Fruit fly (Drosophila melanogaster) whole organism, embryonic: ENCODE measurements around the gene unc-4.

Source experiments
- B-H2 ChIP-seq: fragments of 200-800 bp; sonication (Bioruptor generic); optimal IDR thresholded peaks from 2 replicates; lab custom pipeline; 2018; ENCODE audit warnings: missing biosample characterization, mild to moderate bottlenecking, missing genetic modification characterization
- CG10543 ChIP-seq: fragments of 200-800 bp; sonication (Bioruptor generic); optimal IDR thresholded peaks from 3 replicates; lab custom pipeline; 2017; ENCODE audit warnings: missing biosample characterization, mild to moderate bottlenecking, missing genetic modification characterization, moderate library complexity
- CG10979 ChIP-seq: fragments of 200-800 bp; sonication (Bioruptor generic); optimal IDR thresholded peaks from 2 replicates; lab custom pipeline; 2018; ENCODE audit warnings: missing biosample characterization, mild to moderate bottlenecking, missing genetic modification characterization, moderate library complexity
- CG11456 ChIP-seq: fragments of 200-800 bp; sonication (Bioruptor generic); IDR thresholded peaks from 3 replicates; pipeline ENCODE4 v1.3.6; 2022; ENCODE audit warnings: missing biosample characterization, missing genetic modification characterization
- CG11504 ChIP-seq: fragments of 200-800 bp; sonication (Bioruptor generic); optimal IDR thresholded peaks from 3 replicates; lab custom pipeline; 2019; ENCODE audit warnings: missing biosample characterization, mild to moderate bottlenecking, missing genetic modification characterization, moderate library complexity
- CG13775 ChIP-seq: fragments of 200-800 bp; sonication (Bioruptor generic); optimal IDR thresholded peaks from 3 replicates; lab custom pipeline; 2017; ENCODE audit warnings: missing biosample characterization, mild to moderate bottlenecking, missing genetic modification characterization
- CG14014 ChIP-seq: fragments of 200-800 bp; sonication (Bioruptor generic); IDR thresholded peaks from 2 replicates; pipeline ENCODE4 v1.3.6; 2022; ENCODE audit warnings: missing biosample characterization, missing genetic modification characterization
- CG15269 ChIP-seq: fragments of 200-800 bp; sonication (Bioruptor generic); optimal IDR thresholded peaks from 2 replicates; lab custom pipeline; 2018; ENCODE audit warnings: missing biosample characterization, mild to moderate bottlenecking, missing genetic modification characterization, moderate library complexity
- CG16863 ChIP-seq: fragments of 200-800 bp; sonication (Bioruptor generic); optimal IDR thresholded peaks from 3 replicates; lab custom pipeline; 2016; ENCODE audit warnings: missing biosample characterization, missing genetic modification characterization
- CG17361 ChIP-seq: fragments of 200-800 bp; sonication (Bioruptor generic); IDR thresholded peaks from 3 replicates; pipeline ENCODE4 v1.3.6; 2022; ENCODE audit warnings: missing biosample characterization, missing genetic modification characterization
- CG17829 ChIP-seq: fragments of 200-800 bp; optimal IDR thresholded peaks from 2 replicates; lab custom pipeline; 2019; ENCODE audit warnings: missing biosample characterization, mild to moderate bottlenecking, missing genetic modification characterization, moderate library complexity
- CG18011 ChIP-seq: fragments of 200-800 bp; sonication (Bioruptor generic); optimal IDR thresholded peaks from 2 replicates; lab custom pipeline; 2017; ENCODE audit warnings: missing biosample characterization, missing genetic modification characterization, mild to moderate bottlenecking, moderate library complexity, missing genotype
- CG3163 ChIP-seq: fragments of 200-800 bp; sonication (Bioruptor generic); optimal IDR thresholded peaks from 3 replicates; lab custom pipeline; 2016; ENCODE audit warnings: missing biosample characterization, missing genetic modification characterization
- CG3726 ChIP-seq: fragments of 200-800 bp; sonication (Bioruptor generic); IDR thresholded peaks from 3 replicates; pipeline ENCODE4, ENCODE4 v1.3.6; 2022; ENCODE audit warnings: missing biosample characterization, missing genetic modification characterization
- CG3847 ChIP-seq: fragments of 200-800 bp; sonication (Bioruptor generic); IDR thresholded peaks from 2 replicates; pipeline ENCODE4 v1.3.6; 2022; ENCODE audit warnings: missing biosample characterization, missing genetic modification characterization
- CG4282 ChIP-seq: fragments of 200-800 bp; sonication (Bioruptor generic); optimal IDR thresholded peaks from 2 replicates; lab custom pipeline; 2016; ENCODE audit warnings: missing biosample characterization, missing genetic modification characterization
- CG5180 ChIP-seq: fragments of 200-800 bp; sonication (Bioruptor generic); optimal IDR thresholded peaks from 3 replicates; lab custom pipeline; 2017; ENCODE audit warnings: missing biosample characterization, missing genetic modification characterization, mild to moderate bottlenecking, moderate library complexity, missing genetic modification reagents
- CG5245 ChIP-seq: fragments of 200-800 bp; sonication (Bioruptor generic); optimal IDR thresholded peaks from 3 replicates; lab custom pipeline; 2016; ENCODE audit warnings: missing biosample characterization, missing genetic modification characterization
- CG6272 ChIP-seq: fragments of 200-800 bp; sonication (Bioruptor generic); IDR thresholded peaks from 2 replicates; pipeline ENCODE4 v1.3.6; 2022; ENCODE audit warnings: missing biosample characterization, missing genetic modification characterization
- CG7357 ChIP-seq: fragments of 200-800 bp; sonication (Bioruptor generic); IDR thresholded peaks from 3 replicates; pipeline ENCODE4 v1.3.6; 2022; ENCODE audit warnings: missing biosample characterization, missing genetic modification characterization
- CG8089 ChIP-seq: fragments of 200-800 bp; sonication (Bioruptor generic); optimal IDR thresholded peaks from 3 replicates; lab custom pipeline; 2016; ENCODE audit warnings: missing biosample characterization, missing genetic modification characterization
- Camta ChIP-seq: fragments of 200-800 bp; sonication (Bioruptor generic); optimal IDR thresholded peaks from 2 replicates; lab custom pipeline; 2016; ENCODE audit warnings: missing biosample characterization, missing genetic modification characterization
- CkIIα-i1 ChIP-seq: fragments of 200-800 bp; sonication (Bioruptor generic); IDR thresholded peaks from 2 replicates; pipeline ENCODE4 v1.3.6; 2022; ENCODE audit warnings: missing biosample characterization, missing genetic modification characterization
- Dref ChIP-seq: fragments of 200-800 bp; sonication (Bioruptor generic); IDR thresholded peaks from 2 replicates; pipeline ENCODE4 v1.3.6; 2022; ENCODE audit warnings: missing biosample characterization, missing genetic modification characterization
- E2f2 ChIP-seq: fragments of 200-800 bp; sonication (Bioruptor generic); IDR thresholded peaks from 2 replicates; pipeline ENCODE4 v1.3.6; 2022; ENCODE audit warnings: missing biosample characterization, missing genetic modification characterization
- Hmx ChIP-seq: fragments of 200-800 bp; sonication (Bioruptor generic); optimal IDR thresholded peaks from 2 replicates; lab custom pipeline; 2016; ENCODE audit warnings: missing biosample characterization, missing genetic modification characterization
- Hr78 ChIP-seq, 2 experiments: fragments of 200-800 bp in 1 of 2; fragments of >200 bp in 1 of 2; sonication (Bioruptor generic) in 1 of 2; optimal IDR thresholded peaks; 2 replicates each; lab custom pipeline; 2017 to 2019; ENCODE audit warnings: missing biosample characterization in 2 of 2, missing genetic modification characterization in 2 of 2, mild to moderate bottlenecking in 1 of 2, moderate library complexity in 1 of 2
- Jarid2 ChIP-seq: fragments of 200-800 bp; sonication (Bioruptor generic); optimal IDR thresholded peaks from 3 replicates; lab custom pipeline; 2017; ENCODE audit warnings: mild to moderate bottlenecking, missing biosample characterization, missing genetic modification reagents, missing genetic modification characterization
- NC2β ChIP-seq: fragments of 200-800 bp; sonication (Bioruptor generic); optimal IDR thresholded peaks from 2 replicates; lab custom pipeline; 2016; ENCODE audit warnings: missing biosample characterization, missing genetic modification characterization
- Neu2 ChIP-seq: fragments of 200-800 bp; sonication (Bioruptor generic); optimal IDR thresholded peaks from 3 replicates; lab custom pipeline; 2016; ENCODE audit warnings: missing biosample characterization, missing genetic modification characterization, borderline replicate concordance
- Nf-YB ChIP-seq: fragments of 200-800 bp; sonication (Bioruptor generic); optimal IDR thresholded peaks from 3 replicates; lab custom pipeline; 2019; ENCODE audit warnings: missing biosample characterization, mild to moderate bottlenecking, missing genetic modification characterization, moderate library complexity
- Optix ChIP-seq: fragments of 200-800 bp; sonication (Bioruptor generic); IDR thresholded peaks from 3 replicates; pipeline ENCODE4 v1.3.6; 2022; ENCODE audit warnings: missing biosample characterization, missing genetic modification characterization
- Six4 ChIP-seq: fragments of 200-800 bp; sonication (Bioruptor generic); optimal IDR thresholded peaks from 2 replicates; lab custom pipeline; 2016; ENCODE audit warnings: missing biosample characterization, missing genetic modification characterization
- Sox100B ChIP-seq: fragments of 200-800 bp; sonication (Bioruptor generic); optimal IDR thresholded peaks from 3 replicates; lab custom pipeline; 2018; ENCODE audit warnings: missing biosample characterization, mild to moderate bottlenecking, missing genetic modification characterization
- Spps ChIP-seq: fragments of 200-800 bp; sonication (Bioruptor generic); optimal IDR thresholded peaks from 2 replicates; lab custom pipeline; 2018; ENCODE audit warnings: missing biosample characterization, mild to moderate bottlenecking, missing genetic modification characterization
- Stat92E ChIP-seq, 3 experiments: fragments of >200 bp in 2 of 3; fragments of 200-800 bp in 1 of 3; sonication (Bioruptor generic) in 1 of 3; optimal IDR thresholded peaks; 2 replicates each; lab custom pipeline; 2017 to 2019; ENCODE audit warnings: missing biosample characterization in 3 of 3, missing genetic modification characterization in 3 of 3, mild to moderate bottlenecking in 1 of 3, moderate library complexity in 1 of 3
- abd-A ChIP-seq: fragments of 200-800 bp; sonication (Bioruptor generic); optimal IDR thresholded peaks from 3 replicates; lab custom pipeline; 2019; ENCODE audit warnings: missing biosample characterization, mild to moderate bottlenecking, missing genetic modification characterization, moderate library complexity
- ac ChIP-seq: fragments of 200-800 bp; sonication (Bioruptor generic); optimal IDR thresholded peaks from 3 replicates; lab custom pipeline; 2017; ENCODE audit warnings: missing biosample characterization, mild to moderate bottlenecking, missing genetic modification characterization
- ase ChIP-seq: fragments of 200-800 bp; sonication (Bioruptor generic); IDR thresholded peaks from 3 replicates; pipeline ENCODE4 v1.3.6; 2022; ENCODE audit warnings: missing biosample characterization, missing genetic modification characterization
- bcd ChIP-seq: fragments of 200-800 bp; sonication (Bioruptor generic); optimal IDR thresholded peaks from 2 replicates; lab custom pipeline; 2017; ENCODE audit warnings: missing biosample characterization, mild to moderate bottlenecking, missing genetic modification characterization
- emc ChIP-seq: fragments of 200-800 bp; sonication (Bioruptor generic); optimal IDR thresholded peaks from 2 replicates; lab custom pipeline; 2016; ENCODE audit warnings: missing biosample characterization, missing genetic modification characterization
- exex ChIP-seq: fragments of 200-800 bp; sonication (Bioruptor generic); optimal IDR thresholded peaks from 4 replicates; lab custom pipeline; 2018; ENCODE audit warnings: missing biosample characterization, mild to moderate bottlenecking, missing genetic modification characterization, moderate library complexity
- fd3F ChIP-seq: fragments of 200-800 bp; sonication (Bioruptor generic); optimal IDR thresholded peaks from 2 replicates; lab custom pipeline; 2018; ENCODE audit warnings: missing biosample characterization, mild to moderate bottlenecking, missing genetic modification characterization, moderate library complexity
- jigr1 ChIP-seq: fragments of 200-800 bp; sonication (Bioruptor generic); IDR thresholded peaks from 3 replicates; pipeline ENCODE4 v1.3.6; 2022; ENCODE audit warnings: missing biosample characterization, missing genetic modification characterization
- klu ChIP-seq: fragments of 200-800 bp; sonication (Bioruptor generic); IDR thresholded peaks from 2 replicates; pipeline ENCODE4 v1.3.6; 2022; ENCODE audit warnings: missing biosample characterization, missing genetic modification characterization
- lilli ChIP-seq: fragments of 200-800 bp; sonication (Bioruptor generic); optimal IDR thresholded peaks from 3 replicates; lab custom pipeline; 2016; ENCODE audit warnings: missing biosample characterization, missing genetic modification characterization
- nau ChIP-seq: fragments of 200-800 bp; sonication (Bioruptor generic); optimal IDR thresholded peaks from 3 replicates; lab custom pipeline; 2017; ENCODE audit warnings: missing biosample characterization, mild to moderate bottlenecking, missing genetic modification characterization, missing genetic modification reagents
- scrt ChIP-seq: fragments of 200-800 bp; sonication (Bioruptor generic); optimal IDR thresholded peaks from 2 replicates; lab custom pipeline; 2018; ENCODE audit warnings: missing biosample characterization, mild to moderate bottlenecking, missing genetic modification characterization, moderate library complexity
- tin ChIP-seq: fragments of 200-800 bp; sonication (Bioruptor generic); optimal IDR thresholded peaks from 3 replicates; lab custom pipeline; 2016; ENCODE audit warnings: missing biosample characterization, missing genetic modification characterization
- tll ChIP-seq, 2 experiments: fragments of 200-800 bp in 1 of 2; fragments of >200 bp in 1 of 2; sonication (Bioruptor generic) in 1 of 2; optimal IDR thresholded peaks; 2 replicates each; lab custom pipeline; 2017 to 2019; ENCODE audit warnings: missing biosample characterization in 2 of 2, missing genetic modification characterization in 2 of 2, mild to moderate bottlenecking in 1 of 2, moderate library complexity in 1 of 2
- usp ChIP-seq: fragments of >200 bp; optimal IDR thresholded peaks from 2 replicates; lab custom pipeline; 2017; ENCODE audit warnings: missing biosample characterization, missing genetic modification characterization
- yki ChIP-seq: fragments of >200 bp; optimal IDR thresholded peaks from 3 replicates; lab custom pipeline; 2018

Gene unc-4

dm6 chrX:17820252-17820651 lies 51.9 kb downstream of the unc-4 start (continued):
- TF ChIP-seq CG18011 (no peak), Neu2 (GFP tag; lab: Kevin White, UChicago) (no peak), ase (GFP tag; lab: Robert Waterston, UW) (0 out of 3 replicates have a peak, but pooled peaks have one; percentile 15), CG3163 (no peak), CG6272 (GFP tag; lab: Robert Waterston, UW) (no peak), Six4 (GFP tag; lab: Kevin White, UChicago) (no peak), CG10979 (tag; lab: Kevin White, UChicago) (peak; percentile 41), CG11456 (GFP tag; lab: Robert Waterston, UW) (peak; percentile 80; the same call in 2 of the 3 replicates), CG11504 (no peak), CG5180 (no peak), bcd (GFP tag; lab: Kevin White, UChicago) (peak; percentile 14), Dref (no peak), ac (no peak), Hr78 (GFP tag; optimal IDR thresholded peaks at IDR 0.05; lab: Kevin White, UChicago) (no peak), Stat92E (GFP tag; optimal IDR thresholded peaks at IDR 0.05; lab: Kevin White, UChicago) (no peak), CG17829 (tag; lab: Kevin White, UChicago) (peak; percentile 36), CG8089 (GFP tag; lab: Kevin White, UChicago) (peak; percentile 8), Spps (tag; lab: Kevin White, UChicago) (no peak), CG14014 (GFP tag; lab: Robert Waterston, UW) (no peak)

- TF ChIP-seq jigr1 (GFP tag; lab: Robert Waterston, UW): no peak
- TF ChIP-seq CG3726 (GFP tag; lab: Robert Waterston, UW): no peak
- TF ChIP-seq yki (lab: Kevin White, UChicago): no peak
- TF ChIP-seq B-H2 (GFP tag; lab: Kevin White, UChicago): peak; percentile 2
- TF ChIP-seq Jarid2 (GFP tag; lab: Kevin White, UChicago): no peak
- TF ChIP-seq CG3847 (GFP tag; lab: Robert Waterston, UW): no peak
- TF ChIP-seq Nf-YB (GFP tag; lab: Kevin White, UChicago): peak; percentile 66
- TF ChIP-seq NC2β (GFP tag; lab: Kevin White, UChicago): no peak
- TF ChIP-seq Camta: no peak
- no peak for TF ChIP-seq CG10543 (GFP tag; lab: Kevin White, UChicago)
- no peak for TF ChIP-seq Optix (GFP tag; lab: Robert Waterston, UW)
- no peak for TF ChIP-seq CG17361 (GFP tag; lab: Robert Waterston, UW)
- TF ChIP-seq CG16863 (GFP tag; lab: Kevin White, UChicago): no peak
- no peak for TF ChIP-seq CG13775 (GFP tag; lab: Kevin White, UChicago)
- no peak for TF ChIP-seq E2f2
- no peak for TF ChIP-seq CG7357 (GFP tag; lab: Robert Waterston, UW)
- TF ChIP-seq klu (GFP tag; lab: Robert Waterston, UW): peak; percentile 38; the same call in 1 of the 2 replicates
- TF ChIP-seq CG4282 (GFP tag; lab: Kevin White, UChicago): no peak
- no peak for TF ChIP-seq lilli (GFP tag; lab: Kevin White, UChicago)
- TF ChIP-seq Hmx: no peak
- TF ChIP-seq tin (GFP tag; lab: Kevin White, UChicago): no peak
- no peak for TF ChIP-seq usp (GFP tag; lab: Kevin White, UChicago)
- peak; percentile 28 for TF ChIP-seq abd-A (tag; lab: Kevin White, UChicago)
- no peak for TF ChIP-seq CG15269
- TF ChIP-seq CG5245 (GFP tag; lab: Kevin White, UChicago): no peak
- TF ChIP-seq nau: no peak
- TF ChIP-seq Sox100B: no peak
- no peak for TF ChIP-seq CkIIα-i1 (GFP tag; lab: Robert Waterston, UW)
- peak; percentile 76 for TF ChIP-seq exex (tag; lab: Kevin White, UChicago)
- no peak for TF ChIP-seq scrt (GFP tag; lab: Kevin White, UChicago)
- TF ChIP-seq emc (GFP tag; lab: Kevin White, UChicago): no peak
- TF ChIP-seq tll (GFP tag; optimal IDR thresholded peaks at IDR 0.05; lab: Kevin White, UChicago): no peak
- no peak for TF ChIP-seq fd3F (GFP tag; lab: Kevin White, UChicago)
Measured at dm6 chrX:17821466-17821865, 53.1 kb downstream of the unc-4 start.
